Fruit fly (Drosophila melanogaster): ENCODE measurements around the gene ppan.

DNA sequence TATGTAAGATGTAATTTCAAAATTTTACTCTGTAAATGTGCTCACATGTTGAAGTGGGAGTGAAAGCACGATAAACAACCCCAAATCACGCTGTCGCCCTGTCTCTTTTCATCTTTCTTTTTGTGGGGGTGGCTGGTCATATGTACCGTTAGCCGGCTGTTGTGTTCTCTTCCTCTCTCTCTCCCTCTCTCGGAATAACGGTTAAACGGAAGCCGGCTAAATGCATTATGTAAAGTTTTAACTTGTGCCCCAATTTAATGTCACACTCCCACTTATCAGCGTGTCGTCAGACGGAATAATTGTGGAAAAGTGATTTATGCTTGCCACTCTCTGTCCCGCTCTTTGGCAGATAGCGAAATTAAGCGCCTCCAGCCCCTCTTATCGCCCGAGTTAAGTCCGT, 25.3 kb downstream of the ppan start:
- TF ChIP-seq CG11617 (GFP tag; optimal IDR thresholded peaks at IDR 0.05) (no peak), CG5204 (GFP tag; optimal IDR thresholded peaks at IDR 0.05) (no peak), Crg-1 (GFP tag; optimal IDR thresholded peaks at IDR 0.05) (no peak), Hr96 (GFP tag; optimal IDR thresholded peaks at IDR 0.05) (no peak), Clk (GFP tag; optimal IDR thresholded peaks at IDR 0.05) (no peak), ovo (GFP tag; optimal IDR thresholded peaks at IDR 0.05) (peak; percentile 66), Mnt (GFP tag; optimal IDR thresholded peaks at IDR 0.05) (no peak), CG1620 (GFP tag; optimal IDR thresholded peaks at IDR 0.05) (no peak), CG12768 (GFP tag; optimal IDR thresholded peaks at IDR 0.05) (no peak), toe (GFP tag; optimal IDR thresholded peaks at IDR 0.05) (no peak)
